Fruit fly (Drosophila melanogaster) whole organism, prepupa: Measurements from ENCODE around the gene CG42299.

Experiments used
- CG10631 ChIP-seq: fragments of 200-800 bp; sonication (Bioruptor generic); optimal IDR thresholded peaks from 2 replicates; lab custom pipeline; 2016; ENCODE audit warnings: missing biosample characterization, missing genetic modification characterization
- CG11902 ChIP-seq: fragments of 200-800 bp; sonication (Bioruptor generic); optimal IDR thresholded peaks from 3 replicates; lab custom pipeline; 2016; ENCODE audit warnings: missing biosample characterization, missing genetic modification characterization
- CG15336 ChIP-seq: fragments of 200-800 bp; sonication (Bioruptor generic); IDR thresholded peaks from 2 replicates; pipeline ENCODE4 v1.3.6; 2022; ENCODE audit warnings: missing biosample characterization, missing genetic modification characterization
- CG1621 ChIP-seq: fragments of 200-800 bp; sonication (Bioruptor generic); optimal IDR thresholded peaks from 3 replicates; lab custom pipeline; 2018; ENCODE audit warnings: missing biosample characterization, mild to moderate bottlenecking, missing genetic modification characterization
- CG16779 ChIP-seq: fragments of 200-800 bp; sonication (Bioruptor generic); optimal IDR thresholded peaks from 3 replicates; lab custom pipeline; 2017; ENCODE audit warnings: missing biosample characterization, mild to moderate bottlenecking, missing genetic modification characterization
- CG31627 ChIP-seq: fragments of 200-800 bp; sonication (Bioruptor generic); optimal IDR thresholded peaks from 3 replicates; lab custom pipeline; 2016; ENCODE audit warnings: missing biosample characterization, missing genetic modification characterization
- CG32006 ChIP-seq: fragments of 200-800 bp; sonication (Bioruptor generic); optimal IDR thresholded peaks from 3 replicates; lab custom pipeline; 2017; ENCODE audit warnings: missing biosample characterization, mild to moderate bottlenecking, missing genetic modification characterization
- CG34406 ChIP-seq: fragments of 200-800 bp; sonication (Bioruptor generic); optimal IDR thresholded peaks from 3 replicates; lab custom pipeline; 2016; ENCODE audit warnings: missing biosample characterization, missing genetic modification characterization
- CG3919 ChIP-seq: fragments of 200-800 bp; sonication (Bioruptor generic); optimal IDR thresholded peaks from 3 replicates; lab custom pipeline; 2016; ENCODE audit warnings: missing biosample characterization, missing genetic modification characterization
- CG6163 ChIP-seq: fragments of 200-800 bp; sonication (Bioruptor generic); IDR thresholded peaks from 3 replicates; pipeline ENCODE4 v1.3.6; 2022; ENCODE audit warnings: missing biosample characterization, missing genetic modification characterization
- CG6276 ChIP-seq: fragments of 200-800 bp; sonication (Bioruptor generic); optimal IDR thresholded peaks from 2 replicates; lab custom pipeline; 2017; ENCODE audit warnings: missing biosample characterization, mild to moderate bottlenecking, missing genetic modification characterization
- CG6792 ChIP-seq: fragments of 200-800 bp; sonication (Bioruptor generic); optimal IDR thresholded peaks from 3 replicates; lab custom pipeline; 2016; ENCODE audit warnings: missing biosample characterization, missing genetic modification characterization
- CG6808 ChIP-seq: fragments of 200-800 bp; sonication (Bioruptor generic); optimal IDR thresholded peaks from 3 replicates; lab custom pipeline; 2017; ENCODE audit warnings: missing biosample characterization, missing genetic modification characterization, mild to moderate bottlenecking, moderate library complexity, missing genetic modification reagents
- CG6854 ChIP-seq: fragments of 200-800 bp; sonication (Bioruptor generic); optimal IDR thresholded peaks from 2 replicates; lab custom pipeline; 2017; ENCODE audit warnings: missing biosample characterization, mild to moderate bottlenecking, missing genetic modification characterization
- CG8119 ChIP-seq: fragments of 200-800 bp; sonication (Bioruptor generic); IDR thresholded peaks from 3 replicates; pipeline ENCODE4 v1.3.6; 2022; ENCODE audit warnings: missing biosample characterization, missing genetic modification characterization
- CG8319 ChIP-seq: fragments of 200-800 bp; sonication (Bioruptor generic); optimal IDR thresholded peaks from 3 replicates; lab custom pipeline; 2016; ENCODE audit warnings: missing biosample characterization, missing genetic modification characterization
- CG9139 ChIP-seq: fragments of 200-800 bp; sonication (Bioruptor generic); optimal IDR thresholded peaks from 3 replicates; lab custom pipeline; 2017; ENCODE audit warnings: missing biosample characterization, mild to moderate bottlenecking, missing genetic modification characterization
- Eip75B ChIP-seq: fragments of 200-800 bp; sonication (Bioruptor generic); optimal IDR thresholded peaks from 3 replicates; lab custom pipeline; 2016; ENCODE audit warnings: missing biosample characterization, missing genetic modification characterization
- Eip78C ChIP-seq: fragments of 200-800 bp; sonication (Bioruptor generic); peaks from one replicate; lab custom pipeline; 2016; ENCODE audit warnings: missing biosample characterization, missing genetic modification characterization
- Eip93F ChIP-seq: fragments of 200-800 bp; sonication (Bioruptor generic); optimal IDR thresholded peaks from 2 replicates; lab custom pipeline; 2016; ENCODE audit warnings: missing biosample characterization, mild to moderate bottlenecking, missing genetic modification characterization
- Ets96B ChIP-seq: fragments of 200-800 bp; optimal IDR thresholded peaks from 2 replicates; lab custom pipeline; 2019; ENCODE audit warnings: missing biosample characterization, mild to moderate bottlenecking, missing genetic modification characterization, moderate library complexity
- Hr38 ChIP-seq: sonication (Bioruptor generic); optimal IDR thresholded peaks from 2 replicates; lab custom pipeline; 2016; ENCODE audit warnings: missing biosample characterization, missing genetic modification characterization
- Hr39 ChIP-seq: fragments of 200-800 bp; sonication (Bioruptor generic); optimal IDR thresholded peaks from 2 replicates; lab custom pipeline; 2016; ENCODE audit warnings: missing biosample characterization, missing genetic modification characterization
- Lpt ChIP-seq: fragments of 200-800 bp; sonication (Bioruptor generic); optimal IDR thresholded peaks from 3 replicates; lab custom pipeline; 2016; ENCODE audit warnings: missing biosample characterization, missing genetic modification characterization
- OdsH ChIP-seq: fragments of 200-800 bp; sonication (Bioruptor generic); optimal IDR thresholded peaks from 3 replicates; lab custom pipeline; 2016; ENCODE audit warnings: missing biosample characterization, missing genetic modification characterization
- Sox15 ChIP-seq: fragments of 200-800 bp; sonication (Bioruptor generic); optimal IDR thresholded peaks from 3 replicates; lab custom pipeline; 2016; ENCODE audit warnings: missing biosample characterization, missing genetic modification characterization
- dsx ChIP-seq: fragments of 200-800 bp; optimal IDR thresholded peaks from 3 replicates; lab custom pipeline; 2019; ENCODE audit warnings: missing biosample characterization, mild to moderate bottlenecking, missing genetic modification characterization, moderate library complexity; ENCODE audit not compliant: poor library complexity, severe bottlenecking
- eg ChIP-seq: fragments of 200-800 bp; sonication (Bioruptor generic); IDR thresholded peaks from 3 replicates; pipeline ENCODE4 v1.3.6; 2022; ENCODE audit warnings: missing biosample characterization, missing genetic modification characterization
- fd59A ChIP-seq: fragments of 200-800 bp; sonication (Bioruptor generic); optimal IDR thresholded peaks from 2 replicates; lab custom pipeline; 2017; ENCODE audit warnings: missing biosample characterization, mild to moderate bottlenecking, missing genetic modification characterization, missing genetic modification reagents
- fd85E ChIP-seq: fragments of 200-800 bp; sonication (Bioruptor generic); optimal IDR thresholded peaks from 3 replicates; lab custom pipeline; 2016; ENCODE audit warnings: missing biosample characterization, missing genetic modification characterization
- fkh ChIP-seq: fragments of 200-800 bp; sonication (Bioruptor generic); optimal IDR thresholded peaks from 3 replicates; lab custom pipeline; 2017; ENCODE audit warnings: missing biosample characterization, mild to moderate bottlenecking, missing genetic modification characterization, moderate library complexity
- lz ChIP-seq: fragments of 200-800 bp; sonication (Bioruptor generic); optimal IDR thresholded peaks from 3 replicates; lab custom pipeline; 2016; ENCODE audit warnings: missing biosample characterization, missing genetic modification characterization
- net ChIP-seq: fragments of 200-800 bp; sonication (Bioruptor generic); optimal IDR thresholded peaks from 3 replicates; lab custom pipeline; 2016; ENCODE audit warnings: missing biosample characterization, missing genetic modification characterization
- salr ChIP-seq, 2 experiments: fragments of 200-800 bp; sonication (Bioruptor generic); optimal IDR thresholded peaks; 3 replicates each; lab custom pipeline; 2016 to 2018; ENCODE audit warnings: missing biosample characterization in 2 of 2, missing genetic modification characterization in 2 of 2, mild to moderate bottlenecking in 1 of 2
- spab ChIP-seq: fragments of 200-800 bp; sonication (Bioruptor generic); optimal IDR thresholded peaks from 2 replicates; lab custom pipeline; 2017; ENCODE audit warnings: missing biosample characterization, mild to moderate bottlenecking, missing genetic modification characterization, missing genetic modification reagents
- ss ChIP-seq, 2 experiments: fragments of 200-800 bp; sonication (Bioruptor generic); optimal IDR thresholded peaks; 2 replicates in 1 of 2; 3 replicates in 1 of 2; lab custom pipeline; 2017 to 2018; ENCODE audit warnings: mild to moderate bottlenecking in 2 of 2, missing biosample characterization in 2 of 2, missing genetic modification characterization in 2 of 2, moderate library complexity in 1 of 2

Gene CG42299

DNA sequence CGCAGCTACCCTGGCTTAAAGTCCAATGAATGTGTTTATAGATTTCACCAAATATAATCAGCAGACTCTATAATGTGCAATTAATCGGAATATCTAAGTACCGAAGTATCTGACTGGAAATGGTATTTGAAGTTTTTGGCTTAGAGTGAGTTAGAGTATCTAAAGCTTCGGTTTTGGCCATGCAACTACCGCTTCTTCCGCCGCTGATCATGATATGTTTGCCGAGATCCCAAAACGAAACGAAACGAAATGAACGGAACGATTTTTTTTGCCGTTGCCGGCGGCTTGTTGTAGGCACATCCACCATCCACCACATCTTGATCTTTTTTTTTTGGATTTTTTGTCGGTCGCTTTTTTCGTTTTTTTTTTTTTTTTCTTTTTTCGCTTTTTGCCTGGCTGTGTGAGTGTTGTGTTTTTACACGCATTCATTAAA is 47.5 kb upstream of the CG42299 start (continued):
- TF ChIP-seq CG32006 (GFP tag; lab: Kevin White, UChicago) (peak; percentile 89), CG9139 (GFP tag; lab: Kevin White, UChicago) (peak; percentile 67), CG10631 (GFP tag; lab: Kevin White, UChicago) (peak; percentile 70), CG11902 (GFP tag; lab: Kevin White, UChicago) (peak; percentile 65), Eip93F (GFP tag; lab: Kevin White, UChicago) (peak; percentile 75), Eip75B (peak; percentile 85), fkh (GFP tag; lab: Kevin White, UChicago) (peak; percentile 17), fd85E (GFP tag; lab: Kevin White, UChicago) (no peak), eg (GFP tag; lab: Robert Waterston, UW) (peak; percentile 94), CG6854 (GFP tag; lab: Kevin White, UChicago) (peak; percentile 61), CG6808 (GFP tag; lab: Kevin White, UChicago) (peak; percentile 73), CG6792 (GFP tag; lab: Kevin White, UChicago) (peak; percentile 87), lz (peak; percentile 84), Sox15 (GFP tag; lab: Kevin White, UChicago) (peak; percentile 75), OdsH (peak; percentile 85), CG6276 (GFP tag; lab: Kevin White, UChicago) (peak; percentile 78), fd59A (GFP tag; lab: Kevin White, UChicago) (peak; percentile 57)
- TF ChIP-seq, all 60 proteins: peak for 59

DNA sequence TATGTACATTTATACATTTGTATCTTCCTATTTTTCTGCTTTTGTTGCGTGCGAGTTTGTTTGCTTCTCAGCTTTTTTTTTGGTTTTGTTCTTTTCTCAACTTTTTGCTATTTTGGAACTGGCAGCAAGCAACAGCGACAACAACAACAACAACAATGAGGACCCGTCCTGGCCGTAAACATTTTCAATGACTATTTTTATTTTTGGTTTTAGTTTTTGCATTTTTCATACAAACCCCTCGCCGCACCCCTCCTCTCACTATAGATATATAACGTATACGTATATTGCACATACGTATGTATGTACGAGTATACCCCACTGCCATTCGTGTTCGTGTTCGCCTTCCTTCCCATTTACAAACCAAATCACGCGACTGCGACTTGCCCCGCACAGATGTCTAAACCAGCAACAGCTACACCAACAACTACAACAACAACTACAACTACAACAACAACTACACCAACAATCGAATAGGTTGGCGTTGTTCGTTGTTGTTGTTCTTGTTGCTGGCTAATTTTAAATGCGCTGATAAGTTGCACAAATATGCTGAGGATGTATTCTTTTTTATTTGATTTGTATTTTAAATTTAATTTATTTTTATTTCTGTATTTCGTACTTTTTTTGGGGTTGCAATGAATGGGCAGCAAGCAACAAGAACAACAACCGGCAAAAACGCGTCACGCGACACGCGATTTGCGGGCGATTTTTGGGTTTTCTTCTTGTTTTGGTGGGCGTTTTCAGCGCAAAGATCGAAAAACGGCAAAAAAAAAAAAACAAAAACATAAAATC is 45.1 kb upstream of the CG42299 start:
- TF ChIP-seq CG16779 (tag; lab: Kevin White, UChicago), result peak; percentile 13
- no peak for TF ChIP-seq Hr38
- TF ChIP-seq CG1621 (tag; lab: Kevin White, UChicago), result peak; percentile 19
- TF ChIP-seq CG8119 (GFP tag; lab: Robert Waterston, UW), result peak; percentile 55; the same call in 2 of the 3 replicates
- no peak for TF ChIP-seq Hr39 (GFP tag; lab: Kevin White, UChicago)
- TF ChIP-seq ss (GFP tag; optimal IDR thresholded peaks at IDR 0.05; lab: Kevin White, UChicago), result peak; percentile 75 to 92
- TF ChIP-seq CG6808 (GFP tag; lab: Kevin White, UChicago), result peak; percentile 59
- peak; percentile 47 for TF ChIP-seq CG15336 (GFP tag; lab: Robert Waterston, UW)
- TF ChIP-seq OdsH, result no peak
- peak; percentile 4 for TF ChIP-seq spab (GFP tag; lab: Kevin White, UChicago)
- no peak for TF ChIP-seq CG34406 (GFP tag; lab: Kevin White, UChicago)
- TF ChIP-seq net (GFP tag; lab: Kevin White, UChicago), result no peak
- TF ChIP-seq eg (GFP tag; lab: Robert Waterston, UW), result peak; percentile 74
- peak; percentile 71 for TF ChIP-seq CG6276 (GFP tag; lab: Kevin White, UChicago)
- peak; percentile 9 for TF ChIP-seq Eip78C
- no peak for TF ChIP-seq CG3919 (GFP tag; lab: Kevin White, UChicago)
- peak; percentile 24 for TF ChIP-seq Ets96B (tag; lab: Kevin White, UChicago)
- TF ChIP-seq Lpt (GFP tag; lab: Kevin White, UChicago), result peak; percentile 25
- TF ChIP-seq Eip75B, result no peak
- TF ChIP-seq dsx (GFP tag; lab: Kevin White, UChicago), result peak; percentile 26
- TF ChIP-seq CG32006 (GFP tag; lab: Kevin White, UChicago), result peak; percentile 28
- no peak for TF ChIP-seq CG8319 (GFP tag; lab: Kevin White, UChicago)
- no peak for TF ChIP-seq CG31627 (GFP tag; lab: Kevin White, UChicago)
- peak; percentile 35 for TF ChIP-seq CG9139 (GFP tag; lab: Kevin White, UChicago)
- TF ChIP-seq salr (GFP tag; optimal IDR thresholded peaks at IDR 0.05; lab: Kevin White, UChicago), result peak in 1 of 2 experiments; percentile 12
- peak; percentile 59; the same call in 2 of the 3 replicates for TF ChIP-seq CG6163 (GFP tag; lab: Robert Waterston, UW)
